Worm (Caenorhabditis elegans): ENCODE results near the gene tag-276.

Gene tag-276

DNA sequence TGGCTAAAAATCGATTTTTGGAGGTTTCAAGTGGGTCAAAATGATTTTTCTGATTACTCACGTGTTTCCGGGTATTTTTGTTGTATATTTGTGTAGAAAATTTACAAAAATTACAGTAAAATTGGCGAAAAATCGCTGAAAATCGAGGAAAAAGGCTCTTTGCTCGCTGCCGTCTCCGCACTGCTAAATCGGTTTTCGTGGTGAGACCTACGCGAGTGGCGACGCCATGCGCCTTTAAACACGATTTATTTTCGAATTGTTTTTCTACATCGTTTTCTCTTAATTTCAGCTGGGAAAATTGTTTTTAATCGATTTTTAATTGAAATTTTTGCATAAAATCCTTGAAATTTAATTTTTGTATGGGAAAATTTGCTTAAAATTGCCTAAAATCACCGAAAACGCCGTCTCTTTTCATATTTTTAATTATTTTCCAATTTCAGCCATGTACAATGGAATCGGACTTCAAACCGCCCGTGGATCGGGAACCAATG lies 24.0 kb downstream of the tag-276 start, which contains the start of the genes pqn-87 and rsr-2 (continued):
- TF ChIP-seq nhr-111 (GFP tag; optimal IDR thresholded peaks at IDR 0.05) (no peak), lsy-2 (tag; optimal IDR thresholded peaks at IDR 0.05) (peak in 1 of 2 experiments; percentile 53), zfp-2 (tag; optimal IDR thresholded peaks at IDR 0.05) (no peak), egl-27 (tag; optimal IDR thresholded peaks at IDR 0.05) (no peak), dmd-8 (GFP tag; IDR thresholded peaks at IDR 0.05) (no peak), F37D6.2 (tag; optimal IDR thresholded peaks at IDR 0.05) (no peak), tra-1 (GFP tag; IDR thresholded peaks at IDR 0.05) (no peak), zag-1 (tag; optimal IDR thresholded peaks at IDR 0.05) (no peak)

DNA sequence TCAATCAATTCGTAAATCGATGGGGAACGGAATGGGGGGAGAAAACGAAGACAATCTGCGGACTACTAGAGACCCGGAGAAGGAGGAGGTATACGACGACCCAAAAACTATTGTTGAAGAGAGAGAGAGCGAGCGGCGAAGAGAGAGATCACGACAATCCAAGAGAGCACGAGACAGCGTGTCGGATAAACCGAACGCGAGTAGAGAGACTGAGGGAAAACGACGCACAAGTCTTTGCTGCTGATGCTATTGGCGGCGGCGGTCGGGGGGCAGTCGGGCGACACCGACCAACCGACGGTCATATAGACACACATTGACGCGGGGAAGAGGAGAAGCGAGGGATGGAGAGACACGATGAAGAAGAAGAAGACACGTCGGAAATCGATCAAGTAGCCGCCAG lies 26.4 kb downstream of the tag-276 start:
- TF ChIP-seq dmd-8 (GFP tag; IDR thresholded peaks at IDR 0.05), result peak; percentile 72
- TF ChIP-seq ceh-20 (GFP tag; IDR thresholded peaks at IDR 0.05), result peak; percentile 58; the same call in 1 of the 2 replicates
- no peak for TF ChIP-seq fos-1 (tag; optimal IDR thresholded peaks at IDR 0.05)
- TF ChIP-seq set-16 (GFP tag; IDR thresholded peaks at IDR 0.05), result peak; percentile 87
- peak; percentile 64 for TF ChIP-seq dve-1 (tag; optimal IDR thresholded peaks at IDR 0.05; ENCODE audit: insufficient read depth)
- TF ChIP-seq php-3 (GFP tag; IDR thresholded peaks at IDR 0.05), result 0 out of 2 replicates have a peak, but pooled peaks have one; percentile 13
- TF ChIP-seq egl-43 (GFP tag; IDR thresholded peaks at IDR 0.05), result peak; percentile 65
- TF ChIP-seq zag-1 (tag; optimal IDR thresholded peaks at IDR 0.05), result no peak
- TF ChIP-seq hlh-11 (tag; optimal IDR thresholded peaks at IDR 0.05), result peak; percentile 84
- no peak for TF ChIP-seq skn-1 (tag; optimal IDR thresholded peaks at IDR 0.05)
- peak; percentile 16 for TF ChIP-seq ztf-7 (tag; optimal IDR thresholded peaks at IDR 0.05)
- TF ChIP-seq nhr-28 (tag; optimal IDR thresholded peaks at IDR 0.05), result peak; percentile 53
- TF ChIP-seq mep-1 (tag; optimal IDR thresholded peaks at IDR 0.05), result peak; percentile 89
- peak; percentile 56; the same call in 1 of the 2 replicates for TF ChIP-seq lin-38 (GFP tag; IDR thresholded peaks at IDR 0.05)
- TF ChIP-seq zip-2 (tag; optimal IDR thresholded peaks at IDR 0.05), result no peak
- no peak for TF ChIP-seq lin-29 (GFP tag; IDR thresholded peaks at IDR 0.05)
- no peak for TF ChIP-seq R02D3.7 (tag; optimal IDR thresholded peaks at IDR 0.05)
- peak; percentile 57 for TF ChIP-seq arid-1 (GFP tag; conservative IDR thresholded peaks at IDR 0.05)
- no peak for TF ChIP-seq Y75B8A.6 (GFP tag; IDR thresholded peaks at IDR 0.05)
- TF ChIP-seq madf-9 (GFP tag; conservative IDR thresholded peaks at IDR 0.05), result peak; percentile 29; the same call in 1 of the 2 replicates
- TF ChIP-seq nhr-10 (tag; optimal IDR thresholded peaks at IDR 0.05), result peak; percentile 45
- TF ChIP-seq ctbp-1 (GFP tag; IDR thresholded peaks at IDR 0.05), result peak; percentile 65; the same call in 1 of the 2 replicates
- peak; percentile 67 for TF ChIP-seq F37D6.2 (tag; optimal IDR thresholded peaks at IDR 0.05)
- TF ChIP-seq spr-1 (tag; optimal IDR thresholded peaks at IDR 0.05), result peak; percentile 2
- peak; percentile 25 for TF ChIP-seq jun-1 (tag; optimal IDR thresholded peaks at IDR 0.05)
- no peak for TF ChIP-seq T20F7.1 (GFP tag; optimal IDR thresholded peaks at IDR 0.05)
- no peak for TF ChIP-seq tra-1 (GFP tag; IDR thresholded peaks at IDR 0.05)
- TF ChIP-seq attf-4 (tag; optimal IDR thresholded peaks at IDR 0.05), result peak; percentile 7
- no peak for TF ChIP-seq sdz-12 (GFP tag; optimal IDR thresholded peaks at IDR 0.05)
- no peak for TF ChIP-seq lin-1 (GFP tag; IDR thresholded peaks at IDR 0.05)
- TF ChIP-seq spr-3 (GFP tag; optimal IDR thresholded peaks at IDR 0.05), result peak; percentile 61
- peak; percentile 6 for TF ChIP-seq nhr-102 (tag; optimal IDR thresholded peaks at IDR 0.05)
- peak; percentile 71 to 78 for TF ChIP-seq lsy-2 (tag; optimal IDR thresholded peaks at IDR 0.05)
- peak; percentile 41 for TF ChIP-seq nhr-48 (tag; optimal IDR thresholded peaks at IDR 0.05)
- TF ChIP-seq nhr-41 (GFP tag; IDR thresholded peaks at IDR 0.05), result no peak
- 0 out of 2 replicates have a peak, but pooled peaks have one; percentile 33 for TF ChIP-seq pha-4 (GFP tag; IDR thresholded peaks at IDR 0.05)
- TF ChIP-seq pha-4 (tag; optimal IDR thresholded peaks at IDR 0.05), result no peak
- TF ChIP-seq nhr-77 (tag; optimal IDR thresholded peaks at IDR 0.05), result peak; percentile 46
- no peak for TF ChIP-seq D1046.2 (GFP tag; IDR thresholded peaks at IDR 0.05)
- no peak for TF ChIP-seq madf-5 (GFP tag; IDR thresholded peaks at IDR 0.05)
- TF ChIP-seq dmd-6 (GFP tag; IDR thresholded peaks at IDR 0.05), result peak; percentile 52
- TF ChIP-seq daf-16 (GFP tag; optimal IDR thresholded peaks at IDR 0.05), result peak in 1 of 2 experiments; percentile 37
- TF ChIP-seq daf-16 (tag; optimal IDR thresholded peaks at IDR 0.05), result peak; percentile 2
- peak; percentile 83 for TF ChIP-seq nhr-25 (tag; optimal IDR thresholded peaks at IDR 0.05; ENCODE audit: borderline replicate concordance, insufficient read depth)
- peak; percentile 42 for TF ChIP-seq lin-15B (tag; optimal IDR thresholded peaks at IDR 0.05)
- TF ChIP-seq snpc-1.2 (GFP tag; IDR thresholded peaks at IDR 0.05), result no peak
